Fruit fly (Drosophila melanogaster): ENCODE data around the gene Shab.

dm6 chr3L:2847257-2847656, 47.6 kb upstream of the Shab start:
- TF ChIP-seq EcR (GFP tag; optimal IDR thresholded peaks at IDR 0.05) (no peak), usp (GFP tag; optimal IDR thresholded peaks at IDR 0.05) (no peak), pan (optimal IDR thresholded peaks at IDR 0.05) (no peak), psq (optimal IDR thresholded peaks at IDR 0.05) (no peak)
